Worm (Caenorhabditis elegans) whole organism, young adult: ENCODE data around the gene C03A3.2.
A peak's percentile ranks its signal among the peaks of the same experiment; 100 is the strongest.

ENCODE experiments used
- B0019.2 ChIP-seq: fragments of 200-800 bp; sonication (Bioruptor generic); conservative IDR thresholded peaks from 2 replicates; pipeline ENCODE4 v1.3.6; 2022; ENCODE audit warnings: missing genetic modification reagents, missing genetic modification characterization, missing compliant biosample characterization
- K12H6.12 ChIP-seq: fragments of 200-800 bp; sonication (Bioruptor generic); optimal IDR thresholded peaks from 2 replicates; lab custom pipeline; 2018; ENCODE audit warnings: mild to moderate bottlenecking, missing genetic modification characterization, missing compliant biosample characterization
- T26A5.8 ChIP-seq: sonication (generic microtip); optimal IDR thresholded peaks from 2 replicates; lab custom pipeline; 2016; ENCODE audit warnings: missing genetic modification characterization, missing compliant biosample characterization
- Y53G8AR.9 ChIP-seq: fragments of 200-800 bp; sonication (Bioruptor generic); conservative IDR thresholded peaks from 2 replicates; pipeline ENCODE4 v1.3.6; 2022; ENCODE audit warnings: missing genetic modification reagents, missing genetic modification characterization, missing compliant biosample characterization
- ZK185.1 ChIP-seq: sonication (generic microtip); optimal IDR thresholded peaks from 2 replicates; lab custom pipeline; 2016; ENCODE audit warnings: mild to moderate bottlenecking, missing genetic modification characterization, missing compliant biosample characterization; ENCODE audit not compliant: poor library complexity, severe bottlenecking
- ama-1 ChIP-seq, 3 experiments: fragments of 150-350 bp in 1 of 3; sonication (generic microtip) in 2 of 3; optimal IDR thresholded peaks; 2 replicates each; lab custom pipeline; 2014 to 2018; ENCODE audit warnings: missing biosample characterization in 2 of 3, missing genetic modification characterization in 2 of 3, missing genetic modification reagents in 2 of 3
- aptf-3 ChIP-seq: fragments of 200-800 bp; sonication (Bioruptor generic); IDR thresholded peaks from 2 replicates; pipeline ENCODE4 v1.3.6; 2022; ENCODE audit warnings: missing genetic modification characterization, missing compliant biosample characterization
- attf-3 ChIP-seq: fragments of 200-800 bp; sonication (Bioruptor generic); conservative IDR thresholded peaks from 2 replicates; pipeline ENCODE4 v1.3.6; 2022; ENCODE audit warnings: missing genetic modification reagents, missing genetic modification characterization, missing compliant biosample characterization
- attf-5 ChIP-seq: fragments of 200-800 bp; sonication (Bioruptor generic); optimal IDR thresholded peaks from 2 replicates; lab custom pipeline; 2018; ENCODE audit warnings: mild to moderate bottlenecking, missing genetic modification characterization, missing compliant biosample characterization
- attf-6 ChIP-seq: fragments of 200-800 bp; sonication (Bioruptor generic); IDR thresholded peaks from 2 replicates; pipeline ENCODE4 v1.3.6; 2022; ENCODE audit warnings: missing genetic modification reagents, missing genetic modification characterization, missing compliant biosample characterization
- bed-1 ChIP-seq: fragments of 200-800 bp; sonication (Bioruptor generic); IDR thresholded peaks from 2 replicates; pipeline ENCODE4 v1.3.6; 2022; ENCODE audit warnings: missing genetic modification reagents, missing genetic modification characterization, missing compliant biosample characterization
- ceh-100 ChIP-seq: fragments of 200-800 bp; sonication (Bioruptor generic); IDR thresholded peaks from 2 replicates; pipeline ENCODE4 v1.3.6; 2022; ENCODE audit warnings: missing genetic modification reagents, missing genetic modification characterization, missing compliant biosample characterization
- ceh-27 ChIP-seq: fragments of 200-800 bp; sonication (Bioruptor generic); optimal IDR thresholded peaks from 2 replicates; lab custom pipeline; 2018; ENCODE audit warnings: mild to moderate bottlenecking, missing genetic modification characterization, moderate library complexity, missing compliant biosample characterization
- ceh-40 ChIP-seq: fragments of 200-800 bp; sonication (Bioruptor generic); IDR thresholded peaks from 2 replicates; pipeline ENCODE4 v1.3.6; 2022; ENCODE audit warnings: missing genetic modification characterization, missing compliant biosample characterization
- ceh-58 ChIP-seq: fragments of 200-800 bp; sonication (Bioruptor generic); IDR thresholded peaks from 2 replicates; pipeline ENCODE4 v1.3.6; 2022; ENCODE audit warnings: missing genetic modification characterization, missing compliant biosample characterization
- ceh-91 ChIP-seq: fragments of 200-800 bp; sonication (Bioruptor generic); IDR thresholded peaks from 2 replicates; pipeline ENCODE4 v1.3.6; 2022; ENCODE audit warnings: missing genetic modification reagents, missing genetic modification characterization, missing compliant biosample characterization
- dox-1 ChIP-seq: fragments of 200-800 bp; sonication (Bioruptor generic); IDR thresholded peaks from 2 replicates; pipeline ENCODE4 v1.3.6; 2022; ENCODE audit warnings: missing genetic modification reagents, missing genetic modification characterization, missing compliant biosample characterization
- egl-18 ChIP-seq: fragments of 200-800 bp; sonication (Bioruptor generic); IDR thresholded peaks from 2 replicates; pipeline ENCODE4 v1.3.6; 2022; ENCODE audit warnings: missing genetic modification reagents, missing genetic modification characterization, missing compliant biosample characterization
- ets-4 ChIP-seq: fragments of 200-800 bp; sonication (Bioruptor generic); optimal IDR thresholded peaks from 2 replicates; lab custom pipeline; 2018; ENCODE audit warnings: mild to moderate bottlenecking, missing genetic modification characterization, missing compliant biosample characterization
- hlh-26 ChIP-seq: fragments of 200-800 bp; sonication (Bioruptor generic); conservative IDR thresholded peaks from 2 replicates; pipeline ENCODE4 v1.3.6; 2022; ENCODE audit warnings: missing genetic modification reagents, missing genetic modification characterization, missing compliant biosample characterization
- hmg-1.2 ChIP-seq: fragments of 200-800 bp; sonication (Bioruptor generic); IDR thresholded peaks from 2 replicates; pipeline ENCODE4 v1.3.6; 2022; ENCODE audit warnings: missing genetic modification reagents, missing genetic modification characterization, missing compliant biosample characterization
- hmg-20 ChIP-seq: fragments of 200-800 bp; sonication (Bioruptor generic); IDR thresholded peaks from 2 replicates; pipeline ENCODE4 v1.3.6; 2022; ENCODE audit warnings: missing genetic modification reagents, missing genetic modification characterization, missing compliant biosample characterization
- hrde-1 ChIP-seq: sonication (generic microtip); optimal IDR thresholded peaks from 2 replicates; lab custom pipeline; 2016; ENCODE audit warnings: missing genetic modification characterization, mild to moderate bottlenecking, missing compliant biosample characterization, moderate library complexity, missing genotype, missing genetic modification reagents, borderline replicate concordance
- lin-35 ChIP-seq, 3 experiments: fragments of 150-350 bp in 2 of 3; sonication (generic microtip) in 1 of 3; optimal IDR thresholded peaks; 2 replicates each; lab custom pipeline; 2014 to 2018; ENCODE audit warnings: missing biosample characterization in 3 of 3, missing genetic modification characterization in 3 of 3, missing genetic modification reagents in 3 of 3
- lin-40 ChIP-seq: sonication (generic microtip); optimal IDR thresholded peaks from 2 replicates; lab custom pipeline; 2016; ENCODE audit warnings: missing genetic modification characterization, mild to moderate bottlenecking, missing compliant biosample characterization, missing genotype, missing genetic modification reagents
- lir-1 ChIP-seq: fragments of 200-800 bp; sonication (Bioruptor generic); conservative IDR thresholded peaks from 2 replicates; pipeline ENCODE4 v1.3.6; 2022; ENCODE audit warnings: missing genetic modification reagents, missing genetic modification characterization, missing compliant biosample characterization
- mcd-1 ChIP-seq: fragments of 200-800 bp; sonication (Bioruptor generic); IDR thresholded peaks from 2 replicates; pipeline ENCODE4 v1.3.6; 2022; ENCODE audit warnings: missing genetic modification reagents, missing genetic modification characterization, missing compliant biosample characterization
- mel-28 ChIP-seq: sonication (generic microtip); optimal IDR thresholded peaks from 2 replicates; lab custom pipeline; 2016; ENCODE audit warnings: borderline replicate concordance, mild to moderate bottlenecking, missing genetic modification characterization, missing compliant biosample characterization
- mxl-1 ChIP-seq: sonication (generic microtip); optimal IDR thresholded peaks from 2 replicates; lab custom pipeline; 2016; ENCODE audit warnings: missing genetic modification characterization, missing compliant biosample characterization
- nfyb-1 ChIP-seq: fragments of 200-800 bp; sonication (Bioruptor generic); IDR thresholded peaks from 2 replicates; pipeline ENCODE4 v1.3.6; 2022; ENCODE audit warnings: missing genetic modification reagents, missing genetic modification characterization, missing compliant biosample characterization
- nhr-80 ChIP-seq: sonication (generic microtip); optimal IDR thresholded peaks from 2 replicates; lab custom pipeline; 2016; ENCODE audit warnings: missing genetic modification characterization, missing compliant biosample characterization
- nhr-90 ChIP-seq: sonication (generic microtip); optimal IDR thresholded peaks from 2 replicates; lab custom pipeline; 2016; ENCODE audit warnings: missing genotype, mild to moderate bottlenecking, missing genetic modification characterization, missing compliant biosample characterization
- pbrm-1 ChIP-seq: fragments of 200-800 bp; sonication (Bioruptor generic); IDR thresholded peaks from 2 replicates; pipeline ENCODE4 v1.3.6; 2022; ENCODE audit warnings: missing genetic modification reagents, missing genetic modification characterization, missing compliant biosample characterization
- snpc-4 ChIP-seq, 5 experiments: fragments of 150-350 bp in 1 of 5; sonication (generic microtip) in 4 of 5; optimal IDR thresholded peaks; 2 replicates each; lab custom pipeline; 2014 to 2018; ENCODE audit warnings: missing genetic modification characterization in 5 of 5, missing biosample characterization in 3 of 5, antibody characterized with exemption in 2 of 5, mild to moderate bottlenecking in 2 of 5, missing compliant biosample characterization in 2 of 5, missing genotype in 2 of 5, moderate library complexity in 2 of 5, missing genetic modification reagents in 1 of 5
- somi-1 ChIP-seq: fragments of 200-800 bp; sonication (Bioruptor generic); optimal IDR thresholded peaks from 2 replicates; lab custom pipeline; 2018; ENCODE audit warnings: mild to moderate bottlenecking, missing genetic modification characterization, missing compliant biosample characterization
- zim-3 ChIP-seq: sonication (generic microtip); optimal IDR thresholded peaks from 2 replicates; lab custom pipeline; 2017; ENCODE audit warnings: mild to moderate bottlenecking, missing genetic modification characterization, moderate library complexity, missing compliant biosample characterization
- ztf-3 ChIP-seq: fragments of 200-800 bp; sonication (Bioruptor generic); optimal IDR thresholded peaks from 2 replicates; lab custom pipeline; 2018; ENCODE audit warnings: mild to moderate bottlenecking, missing genetic modification characterization, missing compliant biosample characterization

The C03A3.2 gene

ce11 chrX:11262319-11263074 is at the start of gene C03A3.2:
TSS of gene C03A3.2 (plus strand) at chrX:11262848.
- TF ChIP-seq ceh-27 (GFP tag; lab: Kevin White, UChicago) = peak; percentile 49
- TF ChIP-seq attf-5 (GFP tag; lab: Kevin White, UChicago) = peak; percentile 20
- no peak for TF ChIP-seq hlh-26
- peak; percentile 15 for TF ChIP-seq somi-1 (GFP tag; lab: Kevin White, UChicago)
- peak; percentile 82 for TF ChIP-seq mcd-1 (GFP tag; lab: Robert Waterston, UW)
- TF ChIP-seq K12H6.12 = peak; percentile 69
- TF ChIP-seq hmg-1.2 (GFP tag; lab: Robert Waterston, UW) = peak; percentile 45; the same call in 1 of the 2 replicates
- peak; percentile 33 for TF ChIP-seq lin-40 (tag; lab: Kevin White, UChicago)
- TF ChIP-seq ZK185.1 = peak; percentile 13
- TF ChIP-seq nhr-80 = peak; percentile 49
- no peak for TF ChIP-seq B0019.2 (GFP tag; lab: Robert Waterston, UW)
- TF ChIP-seq mel-28 = no peak
- peak in 2 of 3 experiments; percentile 19 to 45 for TF ChIP-seq lin-35 (GFP tag; optimal IDR thresholded peaks at IDR 0.05; lab: Kevin White, UChicago)
- TF ChIP-seq bed-1 = 0 out of 2 replicates have a peak, but pooled peaks have one; percentile 60
- TF ChIP-seq zim-3 = no peak
- TF ChIP-seq, all 124 proteins: peak for 11

- TF ChIP-seq nhr-90 (tag; lab: Kevin White, UChicago) (no peak), dox-1 (GFP tag; lab: Robert Waterston, UW) (peak; percentile 38; the same call in 1 of the 2 replicates), nhr-80 (peak; percentile 52), lin-40 (tag; lab: Kevin White, UChicago) (peak; percentile 6), hmg-1.2 (GFP tag; lab: Robert Waterston, UW) (peak; percentile 11; the same call in 1 of the 2 replicates), ets-4 (GFP tag; lab: Kevin White, UChicago) (no peak), nfyb-1 (GFP tag; lab: Robert Waterston, UW) (0 out of 2 replicates have a peak, but pooled peaks have one; percentile 22), ceh-100 (GFP tag; lab: Robert Waterston, UW) (no peak)
These were observed 47.1 kb upstream of the C03A3.2 start, which contains the start of the genes C34F6.7 and idh-2 for ce11 chrX:11215420-11216050. TSS of gene C34F6.7 (minus strand) at chrX:11215470. TSS of gene idh-2 (plus strand) at chrX:11216000.

- TF ChIP-seq ztf-3 (GFP tag; lab: Kevin White, UChicago) = no peak
- TF ChIP-seq lir-1 (GFP tag; lab: Robert Waterston, UW) = no peak
- TF ChIP-seq ama-1 (optimal IDR thresholded peaks at IDR 0.05; lab: Kevin White, UChicago) = no peak
- TF ChIP-seq ama-1 (GFP tag; optimal IDR thresholded peaks at IDR 0.05; lab: Kevin White, UChicago) = no peak
- no peak for TF ChIP-seq snpc-4 (GFP tag; optimal IDR thresholded peaks at IDR 0.05; lab: Kevin White, UChicago)
- no peak for TF ChIP-seq snpc-4 (tag; optimal IDR thresholded peaks at IDR 0.05; lab: Kevin White, UChicago)
- no peak for TF ChIP-seq hmg-20 (GFP tag; lab: Robert Waterston, UW)
- TF ChIP-seq ZK185.1 = no peak
- no peak for TF ChIP-seq ceh-58
- TF ChIP-seq attf-6 = no peak
- no peak for TF ChIP-seq ceh-40 (GFP tag; lab: Robert Waterston, UW)
- TF ChIP-seq T26A5.8 (tag; lab: Kevin White, UChicago) = no peak
- TF ChIP-seq Y53G8AR.9 (GFP tag; lab: Robert Waterston, UW) = no peak
- no peak for TF ChIP-seq egl-18
- no peak for TF ChIP-seq aptf-3 (GFP tag; lab: Robert Waterston, UW)
- no peak for TF ChIP-seq ceh-91
- TF ChIP-seq hrde-1 (tag; lab: Kevin White, UChicago) = no peak
- TF ChIP-seq attf-3 (GFP tag; lab: Robert Waterston, UW) = no peak
- no peak for TF ChIP-seq mxl-1 (tag; lab: Kevin White, UChicago)
- TF ChIP-seq pbrm-1 (GFP tag; lab: Robert Waterston, UW) = no peak
- TF ChIP-seq B0019.2 (GFP tag; lab: Robert Waterston, UW) = no peak
- no peak for TF ChIP-seq attf-5 (GFP tag; lab: Kevin White, UChicago)
These were observed 39.9 kb upstream of the C03A3.2 start, which contains the start of gene C34F6.9 for ce11 chrX:11222597-11223218. TSS of gene C34F6.9 (minus strand) at chrX:11222647.
